Fruit fly (Drosophila melanogaster) whole organism, adult: ENCODE results near the gene CG34330.

ENCODE experiments used
- CG11617 ChIP-seq: fragments of 200-800 bp; sonication (Bioruptor generic); optimal IDR thresholded peaks from 2 replicates; lab custom pipeline; 2017; ENCODE audit warnings: mild to moderate bottlenecking, missing biosample characterization, missing genetic modification reagents, missing genetic modification characterization
- CG12768 ChIP-seq: fragments of 200-800 bp; sonication (Bioruptor generic); optimal IDR thresholded peaks from 2 replicates; lab custom pipeline; 2017; ENCODE audit warnings: missing biosample characterization, missing genetic modification characterization, mild to moderate bottlenecking, moderate library complexity, missing genetic modification reagents
- CG14711 ChIP-seq: fragments of 200-800 bp; sonication (Bioruptor generic); optimal IDR thresholded peaks from 2 replicates; lab custom pipeline; 2018; ENCODE audit warnings: missing biosample characterization, mild to moderate bottlenecking, missing genetic modification characterization, moderate library complexity
- CG1620 ChIP-seq: fragments of 200-800 bp; sonication (Bioruptor generic); optimal IDR thresholded peaks from 2 replicates; lab custom pipeline; 2016; ENCODE audit warnings: missing biosample characterization, missing genetic modification characterization
- CG33017 ChIP-seq: fragments of 200-800 bp; sonication (Bioruptor generic); optimal IDR thresholded peaks from 2 replicates; lab custom pipeline; 2018; ENCODE audit warnings: missing biosample characterization, mild to moderate bottlenecking, missing genetic modification characterization, moderate library complexity
- CG5204 ChIP-seq: fragments of 200-800 bp; sonication (Bioruptor generic); optimal IDR thresholded peaks from 2 replicates; lab custom pipeline; 2016; ENCODE audit warnings: missing biosample characterization, missing genetic modification characterization
- Hr96 ChIP-seq: fragments of 200-800 bp; sonication (Bioruptor generic); optimal IDR thresholded peaks from 2 replicates; lab custom pipeline; 2016; ENCODE audit warnings: missing biosample characterization, missing genetic modification characterization
- bab1 ChIP-seq: fragments of 200-800 bp; sonication (Bioruptor generic); optimal IDR thresholded peaks from 3 replicates; lab custom pipeline; 2019; ENCODE audit warnings: missing biosample characterization, mild to moderate bottlenecking, missing genetic modification characterization, moderate library complexity
- cic ChIP-seq: fragments of 200-800 bp; sonication (Bioruptor generic); optimal IDR thresholded peaks from 2 replicates; lab custom pipeline; 2017; ENCODE audit warnings: missing biosample characterization, mild to moderate bottlenecking, missing genetic modification characterization, moderate library complexity
- cnc ChIP-seq, 2 experiments: fragments of >200 bp; optimal IDR thresholded peaks; 2 replicates each; lab custom pipeline; 2017
- kay ChIP-seq: fragments of 200-800 bp; sonication (Bioruptor generic); peaks from one replicate; lab custom pipeline; 2016; ENCODE audit warnings: missing biosample characterization, missing genetic modification characterization, borderline replicate concordance
- ovo ChIP-seq: fragments of 200-800 bp; sonication (Bioruptor generic); optimal IDR thresholded peaks from 2 replicates; lab custom pipeline; 2016; ENCODE audit warnings: missing biosample characterization, missing genetic modification characterization
- toe ChIP-seq: fragments of 200-800 bp; sonication (Bioruptor generic); optimal IDR thresholded peaks from 2 replicates; lab custom pipeline; 2016; ENCODE audit warnings: missing biosample characterization, missing genetic modification characterization

DNA sequence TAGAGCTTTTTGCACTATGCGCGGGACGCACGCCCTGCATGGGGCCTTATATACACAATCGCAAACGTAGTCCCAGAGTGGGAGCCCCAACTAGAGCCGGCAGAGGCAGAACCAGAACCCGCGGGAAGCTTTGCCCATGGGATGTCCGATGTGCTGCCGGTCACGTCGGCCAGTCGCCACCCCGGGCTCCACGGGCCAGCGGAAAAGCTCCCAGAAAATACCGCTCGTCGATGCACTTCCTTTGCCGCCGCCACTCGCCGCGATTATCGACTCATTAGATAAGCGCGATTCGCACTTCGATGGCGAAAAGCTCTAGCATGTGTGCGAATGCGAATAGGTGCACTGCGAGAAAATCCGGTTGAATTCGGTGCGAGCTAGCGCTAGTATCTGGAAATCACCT lies at the start of gene CG34330:
- TF ChIP-seq CG14711 (tag; lab: Kevin White, UChicago) (no peak), bab1 (no peak), toe (GFP tag; lab: Kevin White, UChicago) (no peak), CG12768 (GFP tag; lab: Kevin White, UChicago) (no peak), kay (GFP tag; lab: Kevin White, UChicago) (no peak), cnc (optimal IDR thresholded peaks at IDR 0.05; lab: Kevin White, UChicago) (no peak), CG1620 (GFP tag; lab: Kevin White, UChicago) (no peak), CG11617 (GFP tag; lab: Kevin White, UChicago) (no peak), Hr96 (GFP tag; lab: Kevin White, UChicago) (no peak), cic (no peak), CG33017 (no peak), ovo (no peak), CG5204 (GFP tag; lab: Kevin White, UChicago) (no peak)
